Worm (Caenorhabditis elegans) whole organism, L3 larva: Measurements from ENCODE around the gene npr-42.

Experiments used
- aly-2 ChIP-seq: fragments of 150-350 bp; optimal IDR thresholded peaks from 2 replicates; lab custom pipeline; 2014; ENCODE audit warnings: missing biosample characterization, missing genetic modification characterization
- ama-1 ChIP-seq: fragments of 150-350 bp; optimal IDR thresholded peaks from 2 replicates; lab custom pipeline; 2018
- ceh-82 ChIP-seq: fragments of 150-350 bp; optimal IDR thresholded peaks from 2 replicates; lab custom pipeline; 2014; ENCODE audit warnings: missing biosample characterization, missing genetic modification characterization
- elt-1 ChIP-seq: fragments of 150-350 bp; optimal IDR thresholded peaks from 2 replicates; lab custom pipeline; 2014; ENCODE audit warnings: missing biosample characterization, missing genetic modification characterization
- elt-3 ChIP-seq, 3 experiments: fragments of 150-350 bp in 1 of 3; sonication (generic microtip) in 2 of 3; optimal IDR thresholded peaks; 2 replicates in 2 of 3; 4 replicates in 1 of 3; lab custom pipeline; 2014 to 2017; ENCODE audit warnings: missing biosample characterization in 3 of 3, missing genetic modification characterization in 3 of 3
- lsy-12 ChIP-seq: sonication (generic microtip); optimal IDR thresholded peaks from 2 replicates; lab custom pipeline; 2016; ENCODE audit warnings: mild to moderate bottlenecking, missing genetic modification characterization, missing compliant biosample characterization
- nhr-12 ChIP-seq: fragments of 150-350 bp; optimal IDR thresholded peaks from 2 replicates; lab custom pipeline; 2014; ENCODE audit warnings: missing biosample characterization, missing genetic modification characterization
- nhr-23 ChIP-seq: fragments of 150-350 bp; optimal IDR thresholded peaks from 2 replicates; lab custom pipeline; 2014; ENCODE audit warnings: missing biosample characterization, missing genetic modification reagents, missing genetic modification characterization
- nhr-76 ChIP-seq: fragments of 150-350 bp; sonication (generic microtip); optimal IDR thresholded peaks from 5 replicates; lab custom pipeline; 2014; ENCODE audit warnings: missing biosample characterization, missing genetic modification characterization
- nhr-77 ChIP-seq: fragments of 150-350 bp; optimal IDR thresholded peaks from 2 replicates; lab custom pipeline; 2014; ENCODE audit warnings: missing biosample characterization, missing genetic modification characterization
- snpc-4 ChIP-seq: fragments of 150-350 bp; optimal IDR thresholded peaks from 2 replicates; lab custom pipeline; 2014; ENCODE audit warnings: missing biosample characterization, missing genetic modification characterization
- unc-62 ChIP-seq: fragments of 150-350 bp; sonication (generic microtip); optimal IDR thresholded peaks from 4 replicates; lab custom pipeline; 2014; ENCODE audit warnings: missing biosample characterization, missing genetic modification reagents, missing genetic modification characterization
- zag-1 ChIP-seq: fragments of 150-350 bp; optimal IDR thresholded peaks from 2 replicates; lab custom pipeline; 2014; ENCODE audit warnings: missing biosample characterization, missing genetic modification characterization
- ztf-4 ChIP-seq: fragments of 150-350 bp; optimal IDR thresholded peaks from 2 replicates; lab custom pipeline; 2014; ENCODE audit warnings: missing biosample characterization, missing genetic modification characterization

ce11 chrII:4226598-4227096 lies 49.4 kb upstream of the npr-42 start, which contains the start of gene C16A11.4:
- no peak for TF ChIP-seq nhr-12 (tag; lab: Kevin White, UChicago)
- no peak for TF ChIP-seq unc-62
- TF ChIP-seq lsy-12 = no peak
- no peak for TF ChIP-seq elt-1 (tag; lab: Kevin White, UChicago)
- TF ChIP-seq snpc-4 (tag; lab: Kevin White, UChicago) = no peak
- TF ChIP-seq ceh-82 (tag; lab: Kevin White, UChicago) = no peak
- TF ChIP-seq ztf-4 (tag; lab: Kevin White, UChicago) = no peak
- TF ChIP-seq nhr-77 = no peak
- TF ChIP-seq aly-2 (tag; lab: Kevin White, UChicago) = no peak
- no peak for TF ChIP-seq zag-1 (tag; lab: Kevin White, UChicago)
- no peak for TF ChIP-seq ama-1 (lab: Kevin White, UChicago)
- no peak for TF ChIP-seq nhr-76 (tag; lab: Kevin White, UChicago)
- TF ChIP-seq elt-3 (tag; optimal IDR thresholded peaks at IDR 0.05; lab: Kevin White, UChicago) = no peak
- no peak for TF ChIP-seq nhr-23 (tag; lab: Kevin White, UChicago)
